Fruit fly (Drosophila melanogaster): ENCODE results near the gene sty.

Gene sty

dm6 chr3L:3384596-3385436, 39.9 kb downstream of the sty start (continued):
- TF ChIP-seq CG15479 (GFP tag; optimal IDR thresholded peaks at IDR 0.05) (no peak), CG13775 (GFP tag; optimal IDR thresholded peaks at IDR 0.05) (peak; percentile 11), sens-2 (GFP tag; IDR thresholded peaks at IDR 0.05) (no peak), ato (GFP tag; IDR thresholded peaks at IDR 0.05; ENCODE audit: partially characterized antibody) (no peak), Usf (GFP tag; optimal IDR thresholded peaks at IDR 0.05) (peak; percentile 33), pnt (GFP tag; optimal IDR thresholded peaks at IDR 0.05) (no peak), sisA (GFP tag; IDR thresholded peaks at IDR 0.05) (0 out of 2 replicates have a peak, but pooled peaks have one; percentile 33), CG3407 (GFP tag; optimal IDR thresholded peaks at IDR 0.05) (no peak), CG13123 (GFP tag; optimal IDR thresholded peaks at IDR 0.05) (no peak), CG13424 (tag; optimal IDR thresholded peaks at IDR 0.05) (peak; percentile 44), grn (GFP tag; optimal IDR thresholded peaks at IDR 0.05) (no peak), CG16863 (GFP tag; optimal IDR thresholded peaks at IDR 0.05) (no peak), CG9437 (GFP tag; optimal IDR thresholded peaks at IDR 0.05) (peak; percentile 64), dm (GFP tag; optimal IDR thresholded peaks at IDR 0.05) (no peak), nmo (GFP tag; optimal IDR thresholded peaks at IDR 0.05) (peak; percentile 72), CG14710 (tag; optimal IDR thresholded peaks at IDR 0.05) (peak; percentile 58), CG7357 (GFP tag; IDR thresholded peaks at IDR 0.05) (no peak), pzg (GFP tag; optimal IDR thresholded peaks at IDR 0.05) (no peak), Ets65A (GFP tag) (peak; percentile 89), CG14050 (GFP tag; IDR thresholded peaks at IDR 0.05) (no peak), CG2116 (GFP tag; optimal IDR thresholded peaks at IDR 0.05) (peak; percentile 18), CG8089 (GFP tag; optimal IDR thresholded peaks at IDR 0.05) (no peak), Xrp1 (GFP tag; IDR thresholded peaks at IDR 0.05) (peak; percentile 39; the same call in 1 of the 2 replicates), CG34422 (GFP tag; IDR thresholded peaks at IDR 0.05) (no peak), CG8359 (GFP tag; optimal IDR thresholded peaks at IDR 0.05; ENCODE audit: borderline replicate concordance) (no peak), Hr3 (GFP tag; optimal IDR thresholded peaks at IDR 0.05) (peak; percentile 54), Myb (GFP tag; optimal IDR thresholded peaks at IDR 0.05) (no peak), sc (optimal IDR thresholded peaks at IDR 0.05) (no peak), sc (GFP tag; optimal IDR thresholded peaks at IDR 0.05) (peak; percentile 59), ssp (GFP tag; IDR thresholded peaks at IDR 0.05) (no peak), odd (GFP tag; optimal IDR thresholded peaks at IDR 0.05) (no peak), CG6813 (GFP tag; optimal IDR thresholded peaks at IDR 0.05) (no peak), CG18262 (tag; optimal IDR thresholded peaks at IDR 0.05) (peak; percentile 82), CG17328 (GFP tag; IDR thresholded peaks at IDR 0.05) (no peak; the same call in 1 of the 2 replicates), pb (GFP tag; optimal IDR thresholded peaks at IDR 0.05) (no peak), crol (GFP tag; IDR thresholded peaks at IDR 0.05) (0 out of 2 replicates have a peak, but pooled peaks have one; percentile 26), CG10565 (GFP tag; optimal IDR thresholded peaks at IDR 0.05) (no peak), ci (GFP tag; IDR thresholded peaks at IDR 0.05) (0 out of 3 replicates have a peak, but pooled peaks have one; percentile 3), CG11560 (tag; IDR thresholded peaks at IDR 0.05) (no peak), tll (GFP tag; optimal IDR thresholded peaks at IDR 0.05) (no peak), oc (tag; optimal IDR thresholded peaks at IDR 0.05) (peak; percentile 82), Atf3 (GFP tag; optimal IDR thresholded peaks at IDR 0.05) (no peak), stwl (tag; optimal IDR thresholded peaks at IDR 0.05) (no peak), Hmx (GFP tag; optimal IDR thresholded peaks at IDR 0.05) (no peak), dmrt11E (tag; optimal IDR thresholded peaks at IDR 0.05) (peak; percentile 77), insv (GFP tag; optimal IDR thresholded peaks at IDR 0.05) (no peak), CG12104 (GFP tag; optimal IDR thresholded peaks at IDR 0.05) (peak; percentile 49), schlank (tag; optimal IDR thresholded peaks at IDR 0.05) (no peak), CG13296 (GFP tag; optimal IDR thresholded peaks at IDR 0.05) (no peak), Dip3 (GFP tag; optimal IDR thresholded peaks at IDR 0.05) (no peak)
